Worm (Caenorhabditis elegans) whole organism, young adult: Measurements from ENCODE around the gene col-133.

Experiments used
- lsy-27 ChIP-seq: sonication (generic microtip); optimal IDR thresholded peaks from 2 replicates; lab custom pipeline; 2017; ENCODE audit warnings: missing genetic modification characterization, mild to moderate bottlenecking, missing compliant biosample characterization, antibody characterized with exemption, missing genotype, borderline replicate concordance; ENCODE audit not compliant: insufficient read depth
- nfya-1 ChIP-seq: sonication (generic microtip); optimal IDR thresholded peaks from 2 replicates; lab custom pipeline; 2017; ENCODE audit warnings: antibody characterized with exemption, missing compliant biosample characterization, missing genetic modification characterization, borderline replicate concordance; ENCODE audit not compliant: insufficient read depth
- snpc-4 ChIP-seq, 5 experiments: fragments of 150-350 bp in 1 of 5; sonication (generic microtip) in 4 of 5; optimal IDR thresholded peaks; 2 replicates each; lab custom pipeline; 2014 to 2018; ENCODE audit warnings: missing genetic modification characterization in 5 of 5, missing biosample characterization in 3 of 5, antibody characterized with exemption in 2 of 5, mild to moderate bottlenecking in 2 of 5, missing compliant biosample characterization in 2 of 5, missing genotype in 2 of 5, moderate library complexity in 2 of 5, missing genetic modification reagents in 1 of 5
- ztf-18 ChIP-seq: sonication (generic microtip); optimal IDR thresholded peaks from 2 replicates; lab custom pipeline; 2016; ENCODE audit warnings: missing genotype, mild to moderate bottlenecking, missing genetic modification characterization, missing compliant biosample characterization

ce11 chrIV:14115556-14115955 lies 16.4 kb upstream of the col-133 start:
- TF ChIP-seq nfya-1 (tag; lab: Kevin White, UChicago) (no peak), lsy-27 (tag; lab: Kevin White, UChicago) (no peak), snpc-4 (GFP tag; optimal IDR thresholded peaks at IDR 0.05; lab: Kevin White, UChicago) (peak; percentile 92), snpc-4 (tag; optimal IDR thresholded peaks at IDR 0.05; lab: Kevin White, UChicago) (peak in 3 of 4 experiments; percentile 90 to 96 (median 96)), ztf-18 (tag; lab: Kevin White, UChicago) (no peak)
